Comparison of ENCODE assay signal across 1 fruit fly cellular context in the genomic region with DNA sequence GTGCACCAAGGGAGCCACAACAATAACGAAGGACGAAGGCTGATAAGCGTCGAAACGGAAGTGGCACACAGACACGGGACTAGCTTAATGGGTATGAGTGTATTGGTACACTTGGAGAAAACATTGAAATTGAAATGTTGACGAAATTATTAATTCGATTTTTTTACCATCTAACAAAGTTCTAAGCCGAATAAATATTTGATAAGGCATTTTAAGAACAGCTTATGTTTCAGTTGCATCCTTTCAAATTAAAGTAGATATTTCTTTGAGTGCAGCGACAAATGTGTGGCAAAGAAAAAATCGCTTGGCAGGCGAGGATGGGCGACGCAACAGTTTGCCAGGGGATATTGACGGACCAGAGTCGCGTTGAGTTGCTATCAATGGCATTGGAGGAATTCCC.
A peak's percentile ranks its signal among the peaks of the same experiment; 100 is the strongest.
TF ChIP-seq lines count a peak whose summit lies in the region.

No protein-coding gene starts in this region.

TF ChIP-seq in whole organism, embryonic, 481 proteins besides CTCF, POLR2A, EP300 and RAD21 (continued from another document):
- TF ChIP-seq CG10654 (GFP tag; optimal IDR thresholded peaks at IDR 0.05; lab: Kevin White, UChicago) (no peak), CG9817 (tag; optimal IDR thresholded peaks at IDR 0.05; lab: Kevin White, UChicago) (no peak), CG2712 (tag; optimal IDR thresholded peaks at IDR 0.05; lab: Kevin White, UChicago) (peak; percentile 43), CG18262 (tag; optimal IDR thresholded peaks at IDR 0.05; lab: Kevin White, UChicago) (peak; percentile 28), row (GFP tag; IDR thresholded peaks at IDR 0.05; lab: Robert Waterston, UW) (0 out of 3 replicates have a peak, but pooled peaks have one; percentile 35), CG12391 (tag; optimal IDR thresholded peaks at IDR 0.05; lab: Kevin White, UChicago) (peak; percentile 23), Vsx1 (GFP tag; optimal IDR thresholded peaks at IDR 0.05; lab: Kevin White, UChicago) (no peak), Antp (GFP tag; optimal IDR thresholded peaks at IDR 0.05; lab: Kevin White, UChicago) (peak; percentile 17), Xrp1 (GFP tag; IDR thresholded peaks at IDR 0.05; lab: Robert Waterston, UW) (peak; percentile 62), Dad (GFP tag; optimal IDR thresholded peaks at IDR 0.05; lab: Kevin White, UChicago) (no peak), bsh (GFP tag; optimal IDR thresholded peaks at IDR 0.05; lab: Kevin White, UChicago) (peak in 1 of 2 experiments; percentile 32)
